Fruit fly (Drosophila melanogaster): ENCODE results near the gene Ibf1.

Ibf1 gene

dm6 chr3R:9258252-9259225 is at the start of gene Ibf1, which contains the start of gene Ibf2:
TSS of gene Ibf1 (plus strand) at chr3R:9258964.
TSS of gene Ibf2 (minus strand) at chr3R:9258501.
- peak; percentile 21 for TF ChIP-seq woc (GFP tag; optimal IDR thresholded peaks at IDR 0.05)
- TF ChIP-seq Vsx2 (GFP tag; optimal IDR thresholded peaks at IDR 0.05; ENCODE audit: partially characterized antibody) = no peak

- TF ChIP-seq fru (GFP tag; optimal IDR thresholded peaks at IDR 0.05) (no peak), h (GFP tag; optimal IDR thresholded peaks at IDR 0.05) (peak; percentile 4)
Observed at dm6 chr3R:9213029-9213428, 45.7 kb upstream of the Ibf1 start.

dm6 chr3R:9214235-9214634 is 44.5 kb upstream of the Ibf1 start:
- TF ChIP-seq brk (GFP tag; optimal IDR thresholded peaks at IDR 0.05) = no peak
- peak; percentile 100 for TF ChIP-seq Myc (optimal IDR thresholded peaks at IDR 0.05)

dm6 chr3R:9215551-9215950 is 43.2 kb upstream of the Ibf1 start:
- TF ChIP-seq dmrt93B (GFP tag; optimal IDR thresholded peaks at IDR 0.05) = no peak
- TF ChIP-seq Hr78 (GFP tag; optimal IDR thresholded peaks at IDR 0.05) = no peak
- TF ChIP-seq HLH106 (tag; optimal IDR thresholded peaks at IDR 0.05) = no peak
- no peak for TF ChIP-seq dsf (GFP tag; optimal IDR thresholded peaks at IDR 0.05; ENCODE audit: borderline replicate concordance)
- no peak for TF ChIP-seq Myc (optimal IDR thresholded peaks at IDR 0.05)
- no peak for TF ChIP-seq psq (GFP tag; optimal IDR thresholded peaks at IDR 0.05)
- no peak for TF ChIP-seq dl (GFP tag; optimal IDR thresholded peaks at IDR 0.05; ENCODE audit: insufficient read depth in 1 of 2, partially characterized antibody in 2 of 2)
- TF ChIP-seq pan (optimal IDR thresholded peaks at IDR 0.05) = no peak
- TF ChIP-seq Sp1 (GFP tag; optimal IDR thresholded peaks at IDR 0.05) = no peak
- TF ChIP-seq CG9705 (GFP tag; optimal IDR thresholded peaks at IDR 0.05) = no peak
- TF ChIP-seq Mio (GFP tag; optimal IDR thresholded peaks at IDR 0.05) = no peak
- TF ChIP-seq OdsH (GFP tag; optimal IDR thresholded peaks at IDR 0.05) = no peak
- no peak for TF ChIP-seq sage (GFP tag; optimal IDR thresholded peaks at IDR 0.05)
- TF ChIP-seq Jra (GFP tag; optimal IDR thresholded peaks at IDR 0.05) = no peak

- TF ChIP-seq Hr83 (GFP tag; optimal IDR thresholded peaks at IDR 0.05; ENCODE audit: poor library complexity, severe bottlenecking) (no peak), lola (GFP tag; optimal IDR thresholded peaks at IDR 0.05) (no peak), Dfd (GFP tag; optimal IDR thresholded peaks at IDR 0.05) (no peak), Abd-B (GFP tag; optimal IDR thresholded peaks at IDR 0.05) (no peak), foxo (GFP tag; optimal IDR thresholded peaks at IDR 0.05) (no peak), Rel (GFP tag; optimal IDR thresholded peaks at IDR 0.05) (no peak), Rel (tag; optimal IDR thresholded peaks at IDR 0.05) (no peak), dsf (GFP tag; optimal IDR thresholded peaks at IDR 0.05; ENCODE audit: borderline replicate concordance) (no peak), HLH106 (tag; optimal IDR thresholded peaks at IDR 0.05) (no peak), jim (GFP tag; optimal IDR thresholded peaks at IDR 0.05) (no peak), Dif (GFP tag; optimal IDR thresholded peaks at IDR 0.05; ENCODE audit: partially characterized antibody) (no peak), OdsH (GFP tag; optimal IDR thresholded peaks at IDR 0.05) (no peak), brk (GFP tag; optimal IDR thresholded peaks at IDR 0.05) (no peak), Hr78 (GFP tag; optimal IDR thresholded peaks at IDR 0.05) (no peak), sv (GFP tag; optimal IDR thresholded peaks at IDR 0.05) (no peak)
Observed at dm6 chr3R:9217607-9218006, 41.2 kb upstream of the Ibf1 start.
